Fruit fly (Drosophila melanogaster) whole organism, embryonic: ENCODE measurements around the gene Syx18.

Experiments
- CG10431 ChIP-seq: fragments of 200-800 bp; sonication (Bioruptor generic); optimal IDR thresholded peaks from 3 replicates; lab custom pipeline; 2018; ENCODE audit warnings: missing biosample characterization, mild to moderate bottlenecking, missing genetic modification characterization
- CG10543 ChIP-seq: fragments of 200-800 bp; sonication (Bioruptor generic); optimal IDR thresholded peaks from 3 replicates; lab custom pipeline; 2017; ENCODE audit warnings: missing biosample characterization, mild to moderate bottlenecking, missing genetic modification characterization, moderate library complexity
- CG17385 ChIP-seq: fragments of 200-800 bp; sonication (Bioruptor generic); optimal IDR thresholded peaks from 3 replicates; lab custom pipeline; 2018; ENCODE audit warnings: missing biosample characterization, mild to moderate bottlenecking, missing genetic modification characterization
- CG42726 ChIP-seq: fragments of 200-800 bp; sonication (Bioruptor generic); IDR thresholded peaks from 2 replicates; pipeline ENCODE4 v1.3.6; 2022; ENCODE audit warnings: missing biosample characterization, missing genetic modification characterization; ENCODE audit not compliant: partially characterized antibody
- CrebB ChIP-seq: fragments of 200-800 bp; sonication (Bioruptor generic); optimal IDR thresholded peaks from 3 replicates; lab custom pipeline; 2018; ENCODE audit warnings: missing biosample characterization, mild to moderate bottlenecking, missing genetic modification characterization
- Dip3 ChIP-seq: fragments of 200-800 bp; sonication (Bioruptor generic); optimal IDR thresholded peaks from 3 replicates; lab custom pipeline; 2016; ENCODE audit warnings: missing biosample characterization, missing genetic modification characterization
- Gug ChIP-seq: fragments of 200-800 bp; sonication (Bioruptor generic); IDR thresholded peaks from 4 replicates; pipeline ENCODE4 v1.3.6; 2022; ENCODE audit warnings: missing biosample characterization, missing genetic modification characterization
- Tbp ChIP-seq: fragments of >200 bp; optimal IDR thresholded peaks from 2 replicates; lab custom pipeline; 2018; ENCODE audit warnings: missing biosample characterization, missing genetic modification characterization
- hb ChIP-seq: fragments of 200-800 bp; sonication (Bioruptor generic); IDR thresholded peaks from 3 replicates; pipeline ENCODE4 v1.3.6; 2022; ENCODE audit warnings: missing biosample characterization, missing genetic modification characterization; ENCODE audit not compliant: partially characterized antibody
- hbn ChIP-seq: fragments of 200-800 bp; sonication (Bioruptor generic); IDR thresholded peaks from 2 replicates; pipeline ENCODE4 v1.3.6; 2022; ENCODE audit warnings: missing biosample characterization, missing genetic modification characterization; ENCODE audit not compliant: partially characterized antibody
- kay ChIP-seq: fragments of 200-800 bp; sonication (Bioruptor generic); optimal IDR thresholded peaks from 2 replicates; lab custom pipeline; 2016; ENCODE audit warnings: missing biosample characterization, missing genetic modification characterization
- lola ChIP-seq, 3 experiments: fragments of >200 bp in 2 of 3; fragments of 200-800 bp in 1 of 3; sonication (Bioruptor generic) in 1 of 3; optimal IDR thresholded peaks; 2 replicates each; lab custom pipeline; 2017 to 2019; ENCODE audit warnings: missing biosample characterization in 3 of 3, missing genetic modification characterization in 3 of 3, mild to moderate bottlenecking in 1 of 3, moderate library complexity in 1 of 3
- org-1 ChIP-seq: fragments of 200-800 bp; sonication (Bioruptor generic); optimal IDR thresholded peaks from 2 replicates; lab custom pipeline; 2017; ENCODE audit warnings: missing biosample characterization, missing genetic modification characterization

dm6 chr3R:24596881-24597280 is 28.5 kb downstream of the Syx18 start:
- TF ChIP-seq kay (GFP tag; lab: Kevin White, UChicago) = no peak
- no peak for TF ChIP-seq Gug
- TF ChIP-seq CrebB (tag; lab: Kevin White, UChicago) = no peak
- TF ChIP-seq lola (GFP tag; optimal IDR thresholded peaks at IDR 0.05; lab: Kevin White, UChicago) = no peak
- no peak for TF ChIP-seq hbn (GFP tag; lab: Robert Waterston, UW)
- no peak for TF ChIP-seq hb (GFP tag; lab: Robert Waterston, UW)
- TF ChIP-seq Tbp = no peak
- no peak for TF ChIP-seq Dip3 (GFP tag; lab: Kevin White, UChicago)
- TF ChIP-seq org-1 (GFP tag; lab: Kevin White, UChicago) = no peak
- no peak for TF ChIP-seq CG10543 (GFP tag; lab: Kevin White, UChicago)
- TF ChIP-seq CG10431 (GFP tag; lab: Kevin White, UChicago) = no peak
- TF ChIP-seq CG42726 = no peak
- TF ChIP-seq CG17385 (GFP tag; lab: Kevin White, UChicago) = no peak
